Worm (Caenorhabditis elegans) whole organism, mixed stage, embryonic: Measurements from ENCODE around the gene T07A9.15.
A peak's percentile ranks its signal among the peaks of the same experiment; 100 is the strongest.

Experiments
- M03D4.4 ChIP-seq: sonication (generic microtip); optimal IDR thresholded peaks from 2 replicates; lab custom pipeline; 2017; ENCODE audit warnings: mild to moderate bottlenecking, missing genetic modification characterization, missing compliant biosample characterization
- bed-3 ChIP-seq: fragments of 200-800 bp; sonication (Bioruptor generic); optimal IDR thresholded peaks from 3 replicates; lab custom pipeline; 2018; ENCODE audit warnings: mild to moderate bottlenecking, missing genetic modification characterization, moderate library complexity, missing compliant biosample characterization
- blmp-1 ChIP-seq: fragments of 150-350 bp; optimal IDR thresholded peaks from 2 replicates; lab custom pipeline; 2014; ENCODE audit warnings: missing biosample characterization, missing genetic modification characterization
- ceh-39 ChIP-seq: fragments of 150-350 bp; optimal IDR thresholded peaks from 2 replicates; lab custom pipeline; 2014; ENCODE audit warnings: missing biosample characterization, missing genetic modification characterization
- ceh-43 ChIP-seq: fragments of 200-800 bp; sonication (Bioruptor generic); optimal IDR thresholded peaks from 2 replicates; lab custom pipeline; 2018; ENCODE audit warnings: mild to moderate bottlenecking, missing genetic modification characterization, moderate library complexity, missing compliant biosample characterization
- ces-1 ChIP-seq: fragments of 150-350 bp; optimal IDR thresholded peaks from 2 replicates; lab custom pipeline; 2014; ENCODE audit warnings: missing biosample characterization, missing genetic modification reagents, missing genetic modification characterization
- cnd-1 ChIP-seq: fragments of 200-800 bp; sonication (Bioruptor generic); optimal IDR thresholded peaks from 2 replicates; lab custom pipeline; 2018; ENCODE audit warnings: mild to moderate bottlenecking, missing genetic modification characterization, missing compliant biosample characterization
- drap-1 ChIP-seq: fragments of 200-800 bp; sonication (Bioruptor generic); optimal IDR thresholded peaks from 3 replicates; lab custom pipeline; 2018; ENCODE audit warnings: mild to moderate bottlenecking, missing genetic modification characterization, missing compliant biosample characterization
- elt-1 ChIP-seq: sonication (generic microtip); optimal IDR thresholded peaks from 2 replicates; lab custom pipeline; 2017; ENCODE audit warnings: missing genetic modification characterization, mild to moderate bottlenecking, missing compliant biosample characterization, antibody characterized with exemption, moderate library complexity, borderline replicate concordance; ENCODE audit not compliant: insufficient read depth
- elt-3 ChIP-seq: fragments of 150-350 bp; optimal IDR thresholded peaks from 2 replicates; lab custom pipeline; 2014; ENCODE audit warnings: missing biosample characterization, missing genetic modification characterization
- flh-1 ChIP-seq: fragments of 200-800 bp; sonication (Bioruptor generic); optimal IDR thresholded peaks from 2 replicates; lab custom pipeline; 2018; ENCODE audit warnings: mild to moderate bottlenecking, missing genetic modification characterization, moderate library complexity, missing compliant biosample characterization
- ham-2 ChIP-seq: fragments of 200-800 bp; sonication (Bioruptor generic); optimal IDR thresholded peaks from 2 replicates; lab custom pipeline; 2018; ENCODE audit warnings: mild to moderate bottlenecking, missing genetic modification characterization, missing compliant biosample characterization
- hlh-1 ChIP-seq: fragments of 150-350 bp; optimal IDR thresholded peaks from 2 replicates; lab custom pipeline; 2014; ENCODE audit warnings: missing biosample characterization, missing genetic modification reagents, missing genetic modification characterization
- lin-13 ChIP-seq: fragments of 150-350 bp; optimal IDR thresholded peaks from 2 replicates; lab custom pipeline; 2014; ENCODE audit warnings: missing biosample characterization, missing genetic modification characterization
- lin-32 ChIP-seq: fragments of 200-800 bp; sonication (Bioruptor generic); optimal IDR thresholded peaks from 2 replicates; lab custom pipeline; 2018; ENCODE audit warnings: mild to moderate bottlenecking, missing genetic modification characterization, missing compliant biosample characterization
- lsy-2 ChIP-seq: fragments of 150-350 bp; optimal IDR thresholded peaks from 2 replicates; lab custom pipeline; 2014; ENCODE audit warnings: missing biosample characterization, missing genetic modification characterization
- mab-5 ChIP-seq: fragments of 150-350 bp; optimal IDR thresholded peaks from 2 replicates; lab custom pipeline; 2014; ENCODE audit warnings: missing biosample characterization, missing genetic modification characterization
- mep-1 ChIP-seq: fragments of 150-350 bp; optimal IDR thresholded peaks from 2 replicates; lab custom pipeline; 2017; ENCODE audit warnings: missing biosample characterization, missing genetic modification reagents, missing genetic modification characterization, inconsistent platforms
- mls-2 ChIP-seq: sonication (generic microtip); optimal IDR thresholded peaks from 2 replicates; lab custom pipeline; 2016; ENCODE audit warnings: mild to moderate bottlenecking, missing genetic modification characterization, moderate library complexity, missing compliant biosample characterization
- nhr-12 ChIP-seq: fragments of 150-350 bp; optimal IDR thresholded peaks from 2 replicates; lab custom pipeline; 2014; ENCODE audit warnings: missing biosample characterization, missing genetic modification characterization
- nhr-2 ChIP-seq: fragments of 150-350 bp; optimal IDR thresholded peaks from 2 replicates; lab custom pipeline; 2014; ENCODE audit warnings: missing biosample characterization, missing genetic modification characterization
- nhr-237 ChIP-seq: fragments of 150-350 bp; optimal IDR thresholded peaks from 2 replicates; lab custom pipeline; 2014; ENCODE audit warnings: missing biosample characterization, missing genetic modification characterization
- nhr-76 ChIP-seq: sonication (generic microtip); optimal IDR thresholded peaks from 2 replicates; lab custom pipeline; 2017; ENCODE audit warnings: missing biosample characterization, missing genetic modification characterization
- pha-4 ChIP-seq: fragments of 150-350 bp; optimal IDR thresholded peaks from 2 replicates; lab custom pipeline; 2018; ENCODE audit warnings: missing biosample characterization, missing genetic modification reagents, missing genetic modification characterization
- sem-2 ChIP-seq: fragments of 200-800 bp; sonication (Bioruptor generic); optimal IDR thresholded peaks from 2 replicates; lab custom pipeline; 2018; ENCODE audit warnings: mild to moderate bottlenecking, missing genetic modification characterization, missing compliant biosample characterization
- snpc-4 ChIP-seq: fragments of 150-350 bp; optimal IDR thresholded peaks from 2 replicates; lab custom pipeline; 2014; ENCODE audit warnings: missing biosample characterization, missing genetic modification characterization
- sptf-1 ChIP-seq: sonication (generic microtip); optimal IDR thresholded peaks from 2 replicates; lab custom pipeline; 2017; ENCODE audit warnings: mild to moderate bottlenecking, missing genetic modification characterization, moderate library complexity, missing compliant biosample characterization
- tbx-8 ChIP-seq: fragments of 200-800 bp; sonication (Bioruptor generic); optimal IDR thresholded peaks from 2 replicates; lab custom pipeline; 2018; ENCODE audit warnings: mild to moderate bottlenecking, missing genetic modification characterization, moderate library complexity, missing compliant biosample characterization
- unc-120 ChIP-seq: sonication (generic microtip); optimal IDR thresholded peaks from 2 replicates; lab custom pipeline; 2017; ENCODE audit warnings: missing genetic modification characterization, missing compliant biosample characterization; ENCODE audit not compliant: poor library complexity, severe bottlenecking
- unc-39 ChIP-seq: fragments of 150-350 bp; optimal IDR thresholded peaks from 2 replicates; lab custom pipeline; 2014; ENCODE audit warnings: missing biosample characterization, missing genetic modification characterization
- unc-62 ChIP-seq: fragments of 150-350 bp; optimal IDR thresholded peaks from 2 replicates; lab custom pipeline; 2014; ENCODE audit warnings: missing biosample characterization, missing genetic modification reagents, missing genetic modification characterization
- zip-8 ChIP-seq: fragments of 150-350 bp; optimal IDR thresholded peaks from 2 replicates; lab custom pipeline; 2014; ENCODE audit warnings: missing biosample characterization, missing genetic modification characterization
- ztf-11 ChIP-seq: fragments of 150-350 bp; optimal IDR thresholded peaks from 2 replicates; lab custom pipeline; 2014; ENCODE audit warnings: missing biosample characterization, missing genetic modification characterization

The T07A9.15 gene

DNA sequence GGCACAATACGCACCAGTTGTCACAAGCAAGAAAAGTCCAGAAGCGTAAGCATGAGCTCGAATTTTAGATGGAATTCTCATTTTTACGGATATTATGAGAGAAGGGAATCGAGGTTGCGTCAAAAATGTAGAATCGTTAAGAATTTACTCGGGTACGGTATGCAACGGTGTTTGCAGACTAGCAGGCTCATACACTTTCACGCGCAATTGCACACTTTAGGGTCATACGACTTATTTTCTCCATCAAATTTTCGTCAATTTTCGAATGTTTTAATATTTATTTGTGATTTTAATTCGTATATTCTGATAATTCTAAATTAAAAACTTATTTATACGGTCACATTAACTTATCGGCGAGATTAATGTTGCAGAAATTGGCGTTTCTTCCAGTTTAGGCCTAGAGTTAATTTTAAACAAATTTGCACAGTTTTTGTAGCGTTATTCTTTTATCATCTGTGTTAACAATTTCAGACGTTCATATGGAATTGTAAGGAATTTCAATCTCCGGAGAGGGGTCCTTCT lies at the start of gene T07A9.15, which contains the start of gene nog-1:
T07A9.15 (minus strand) TSS at position 138 of the 522 bp plus-strand sequence.
nog-1 (plus strand) TSS at position 472 of the 522 bp plus-strand sequence.
- TF ChIP-seq mep-1 (tag; lab: Kevin White, UChicago): peak; percentile 65
- TF ChIP-seq nhr-12 (tag; lab: Kevin White, UChicago): no peak
- TF ChIP-seq M03D4.4 (tag; lab: Kevin White, UChicago): no peak
- peak; percentile 58 for TF ChIP-seq nhr-237 (tag; lab: Kevin White, UChicago)
- TF ChIP-seq lin-32 (GFP tag; lab: Kevin White, UChicago): no peak
- peak; percentile 98 for TF ChIP-seq lsy-2 (tag; lab: Kevin White, UChicago)
- TF ChIP-seq cnd-1: no peak
- TF ChIP-seq bed-3 (GFP tag; lab: Kevin White, UChicago): no peak
- no peak for TF ChIP-seq mab-5 (tag; lab: Kevin White, UChicago)
- TF ChIP-seq elt-1 (tag; lab: Kevin White, UChicago): no peak
- TF ChIP-seq ceh-43 (GFP tag; lab: Kevin White, UChicago): no peak
- peak; percentile 13 for TF ChIP-seq lin-13 (tag; lab: Kevin White, UChicago)
- TF ChIP-seq hlh-1 (tag; lab: Kevin White, UChicago): no peak
- TF ChIP-seq blmp-1 (tag; lab: Kevin White, UChicago): no peak
- peak; percentile 67 for TF ChIP-seq ces-1 (GFP tag; lab: Kevin White, UChicago)
- TF ChIP-seq ceh-39 (tag; lab: Kevin White, UChicago): peak; percentile 5
- no peak for TF ChIP-seq unc-62 (GFP tag; lab: Kevin White, UChicago)
- peak; percentile 59 for TF ChIP-seq drap-1 (GFP tag; lab: Kevin White, UChicago)
- TF ChIP-seq nhr-2: no peak
- peak; percentile 71 for TF ChIP-seq pha-4
- no peak for TF ChIP-seq unc-39 (tag; lab: Kevin White, UChicago)
- TF ChIP-seq nhr-76 (tag; lab: Kevin White, UChicago): no peak
- peak; percentile 34 for TF ChIP-seq sptf-1
- TF ChIP-seq snpc-4 (tag; lab: Kevin White, UChicago): no peak
- no peak for TF ChIP-seq unc-120 (tag; lab: Kevin White, UChicago)

DNA sequence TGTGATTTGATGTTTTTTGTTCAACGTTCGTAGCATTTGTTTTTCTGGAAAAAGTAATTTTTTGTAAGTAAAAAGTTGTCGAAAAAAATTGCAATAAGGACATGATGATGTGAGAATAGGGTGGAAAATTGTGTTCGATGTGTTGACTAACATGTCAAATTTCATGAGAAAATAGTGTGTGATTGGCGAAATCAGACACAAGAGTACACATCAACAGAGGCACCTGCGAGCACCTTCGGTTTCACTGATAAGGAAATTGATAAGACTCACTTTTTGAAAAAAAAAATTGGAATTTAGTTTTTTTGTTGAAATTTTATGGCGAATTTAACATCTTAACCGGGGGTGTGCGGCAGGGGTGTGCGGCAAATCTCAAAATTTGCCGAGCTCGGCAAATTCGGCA lies 47.2 kb upstream of the T07A9.15 start, which contains the start of gene hum-8:
hum-8 (minus strand) TSS at position 46 of the 400 bp plus-strand sequence.
- TF ChIP-seq lsy-2 (tag; lab: Kevin White, UChicago) (no peak), unc-39 (tag; lab: Kevin White, UChicago) (no peak), snpc-4 (tag; lab: Kevin White, UChicago) (no peak), unc-62 (GFP tag; lab: Kevin White, UChicago) (no peak), mep-1 (tag; lab: Kevin White, UChicago) (no peak), hlh-1 (tag; lab: Kevin White, UChicago) (no peak), nhr-237 (tag; lab: Kevin White, UChicago) (no peak), M03D4.4 (tag; lab: Kevin White, UChicago) (no peak), drap-1 (GFP tag; lab: Kevin White, UChicago) (no peak), ham-2 (no peak)
- TF ChIP-seq, all 35 proteins: peak for 0

DNA sequence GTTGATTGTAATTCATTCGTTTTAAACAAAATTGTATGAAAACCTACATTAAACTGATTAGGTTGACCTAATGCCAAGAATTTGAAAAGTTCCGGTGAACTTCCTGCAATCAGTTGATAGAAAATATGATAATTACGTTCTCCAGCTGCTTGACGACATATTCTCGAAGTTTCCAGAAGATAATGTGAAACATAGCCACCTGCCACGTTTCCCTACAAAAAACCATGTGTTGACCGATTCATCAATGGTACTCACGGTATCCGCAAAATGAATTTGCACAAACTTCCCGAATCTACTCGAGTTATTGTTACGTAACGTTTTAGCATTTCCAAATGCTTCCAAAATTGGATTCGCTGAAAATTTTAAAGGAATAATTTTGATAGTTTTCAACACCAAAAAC lies 45.0 kb upstream of the T07A9.15 start:
- TF ChIP-seq elt-3: no peak

DNA sequence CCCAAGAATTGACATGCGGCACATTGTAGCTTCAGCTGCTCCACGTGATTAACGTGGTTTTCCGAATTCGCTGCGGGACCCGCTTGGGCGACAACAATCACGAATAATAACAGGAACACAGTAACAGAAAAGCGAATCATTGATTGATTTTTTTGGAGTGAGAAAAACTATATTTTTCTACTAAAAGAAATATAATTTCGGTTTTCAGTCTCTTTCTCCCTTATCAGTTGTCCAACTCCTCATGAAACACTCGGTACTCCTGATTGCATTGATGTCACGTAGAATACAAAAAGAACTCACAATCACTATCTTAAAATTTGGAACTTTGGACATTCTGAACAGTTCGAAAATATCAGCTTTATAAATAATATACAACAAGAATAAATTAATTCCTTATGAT lies 35.5 kb upstream of the T07A9.15 start, which contains the start of gene Y66H1A.5:
Y66H1A.5 (minus strand) TSS at position 265 of the 400 bp plus-strand sequence.
- no peak for TF ChIP-seq mep-1 (tag; lab: Kevin White, UChicago)
- no peak for TF ChIP-seq bed-3 (GFP tag; lab: Kevin White, UChicago)
- TF ChIP-seq ceh-39 (tag; lab: Kevin White, UChicago): no peak
- TF ChIP-seq nhr-237 (tag; lab: Kevin White, UChicago): no peak
- no peak for TF ChIP-seq snpc-4 (tag; lab: Kevin White, UChicago)
- no peak for TF ChIP-seq hlh-1 (tag; lab: Kevin White, UChicago)
- TF ChIP-seq zip-8: no peak
- no peak for TF ChIP-seq sem-2
- no peak for TF ChIP-seq unc-39 (tag; lab: Kevin White, UChicago)
- TF ChIP-seq ceh-43 (GFP tag; lab: Kevin White, UChicago): no peak
- no peak for TF ChIP-seq nhr-2
- TF ChIP-seq ces-1 (GFP tag; lab: Kevin White, UChicago): no peak
- no peak for TF ChIP-seq cnd-1
- TF ChIP-seq mls-2 (tag; lab: Kevin White, UChicago): no peak
- no peak for TF ChIP-seq mab-5 (tag; lab: Kevin White, UChicago)
- TF ChIP-seq flh-1 (GFP tag; lab: Kevin White, UChicago): no peak
- no peak for TF ChIP-seq tbx-8 (GFP tag; lab: Kevin White, UChicago)
- no peak for TF ChIP-seq ztf-11
